Fruit fly (Drosophila melanogaster) whole organism, embryonic: ENCODE measurements around the gene CG33510.

Experiments used
- Asciz ChIP-seq: fragments of 200-800 bp; sonication (Bioruptor generic); optimal IDR thresholded peaks from 2 replicates; lab custom pipeline; 2017; ENCODE audit warnings: missing biosample characterization, mild to moderate bottlenecking, missing genetic modification characterization, missing genetic modification reagents
- CG10431 ChIP-seq: fragments of 200-800 bp; sonication (Bioruptor generic); optimal IDR thresholded peaks from 3 replicates; lab custom pipeline; 2018; ENCODE audit warnings: missing biosample characterization, mild to moderate bottlenecking, missing genetic modification characterization
- CG10654 ChIP-seq: fragments of 200-800 bp; sonication (Bioruptor generic); optimal IDR thresholded peaks from 2 replicates; lab custom pipeline; 2016; ENCODE audit warnings: missing biosample characterization, missing genetic modification characterization
- CG11247 ChIP-seq: fragments of 200-800 bp; sonication (Bioruptor generic); IDR thresholded peaks from 2 replicates; pipeline ENCODE4 v1.3.6; 2022; ENCODE audit warnings: missing biosample characterization, missing genetic modification characterization
- CG13624 ChIP-seq: fragments of 200-800 bp; sonication (Bioruptor generic); optimal IDR thresholded peaks from 2 replicates; lab custom pipeline; 2016; ENCODE audit warnings: missing biosample characterization, missing genetic modification characterization
- CG13894 ChIP-seq: fragments of 200-800 bp; sonication (Bioruptor generic); optimal IDR thresholded peaks from 3 replicates; lab custom pipeline; 2018; ENCODE audit warnings: missing biosample characterization, mild to moderate bottlenecking, missing genetic modification characterization, moderate library complexity
- CG15269 ChIP-seq: fragments of 200-800 bp; sonication (Bioruptor generic); optimal IDR thresholded peaks from 2 replicates; lab custom pipeline; 2018; ENCODE audit warnings: missing biosample characterization, mild to moderate bottlenecking, missing genetic modification characterization, moderate library complexity
- CG17912 ChIP-seq: fragments of 200-800 bp; sonication (Bioruptor generic); optimal IDR thresholded peaks from 2 replicates; lab custom pipeline; 2018; ENCODE audit warnings: missing biosample characterization, mild to moderate bottlenecking, missing genetic modification characterization
- CG2199 ChIP-seq: fragments of 200-800 bp; sonication (Bioruptor generic); IDR thresholded peaks from 3 replicates; pipeline ENCODE4 v1.3.6; 2022; ENCODE audit warnings: missing biosample characterization, missing genetic modification characterization
- CG30403 ChIP-seq: fragments of 200-800 bp; sonication (Bioruptor generic); optimal IDR thresholded peaks from 3 replicates; lab custom pipeline; 2016; ENCODE audit warnings: missing biosample characterization, missing genetic modification characterization
- CG31224 ChIP-seq: fragments of 200-800 bp; sonication (Bioruptor generic); IDR thresholded peaks from 2 replicates; pipeline ENCODE4 v1.3.6; 2022; ENCODE audit warnings: missing biosample characterization, missing genetic modification characterization
- CG3163 ChIP-seq: fragments of 200-800 bp; sonication (Bioruptor generic); optimal IDR thresholded peaks from 3 replicates; lab custom pipeline; 2016; ENCODE audit warnings: missing biosample characterization, missing genetic modification characterization
- CG4404 ChIP-seq: fragments of 200-800 bp; sonication (Bioruptor generic); IDR thresholded peaks from 2 replicates; pipeline ENCODE4 v1.3.6; 2022; ENCODE audit warnings: missing biosample characterization, missing genetic modification characterization
- CG6791 ChIP-seq: fragments of 200-800 bp; sonication (Bioruptor generic); IDR thresholded peaks from 3 replicates; pipeline ENCODE4 v1.3.6; 2022; ENCODE audit warnings: missing biosample characterization, missing genetic modification characterization; ENCODE audit not compliant: partially characterized antibody
- CG7372 ChIP-seq: fragments of 200-800 bp; sonication (Bioruptor generic); IDR thresholded peaks from 2 replicates; pipeline ENCODE4 v1.3.6; 2022; ENCODE audit warnings: missing biosample characterization, missing genetic modification characterization
- CG8290 ChIP-seq, 3 experiments: fragments of 200-800 bp; sonication (Bioruptor generic); optimal IDR thresholded peaks; 2 replicates each; lab custom pipeline; 2016 to 2019; ENCODE audit warnings: missing biosample characterization in 3 of 3, missing genetic modification characterization in 3 of 3, mild to moderate bottlenecking in 2 of 3, moderate library complexity in 1 of 3
- CG9437 ChIP-seq: fragments of 200-800 bp; sonication (Bioruptor generic); optimal IDR thresholded peaks from 2 replicates; lab custom pipeline; 2018; ENCODE audit warnings: missing biosample characterization, mild to moderate bottlenecking, missing genetic modification characterization
- CG9876 ChIP-seq: fragments of 200-800 bp; sonication (Bioruptor generic); optimal IDR thresholded peaks from 2 replicates; lab custom pipeline; 2016; ENCODE audit warnings: missing biosample characterization, missing genetic modification characterization
- Chrac-16 ChIP-seq: fragments of 200-800 bp; sonication (Bioruptor generic); optimal IDR thresholded peaks from 3 replicates; lab custom pipeline; 2016; ENCODE audit warnings: missing biosample characterization, missing genetic modification characterization
- CkIIα-i1 ChIP-seq: fragments of 200-800 bp; sonication (Bioruptor generic); IDR thresholded peaks from 2 replicates; pipeline ENCODE4 v1.3.6; 2022; ENCODE audit warnings: missing biosample characterization, missing genetic modification characterization
- CoRest ChIP-seq: fragments of 200-800 bp; sonication (Bioruptor generic); optimal IDR thresholded peaks from 3 replicates; lab custom pipeline; 2018; ENCODE audit warnings: missing biosample characterization, mild to moderate bottlenecking, missing genetic modification characterization, moderate library complexity
- Dip2 ChIP-seq: fragments of 200-800 bp; sonication (Bioruptor generic); IDR thresholded peaks from 2 replicates; pipeline ENCODE4 v1.3.6; 2022; ENCODE audit warnings: missing biosample characterization, missing genetic modification characterization
- Eip74EF ChIP-seq, 2 experiments: fragments of 200-800 bp in 1 of 2; fragments of >200 bp in 1 of 2; sonication (Bioruptor generic) in 1 of 2; optimal IDR thresholded peaks; 2 replicates each; lab custom pipeline; 2017 to 2019; ENCODE audit warnings: missing biosample characterization in 2 of 2, missing genetic modification characterization in 2 of 2, mild to moderate bottlenecking in 1 of 2, moderate library complexity in 1 of 2
- HLH54F ChIP-seq: fragments of 200-800 bp; sonication (Bioruptor generic); optimal IDR thresholded peaks from 3 replicates; lab custom pipeline; 2016; ENCODE audit warnings: missing biosample characterization, missing genetic modification characterization
- HmgD ChIP-seq: fragments of 200-800 bp; sonication (Bioruptor generic); optimal IDR thresholded peaks from 3 replicates; lab custom pipeline; 2016; ENCODE audit warnings: missing biosample characterization, missing genetic modification characterization
- Hmx ChIP-seq: fragments of 200-800 bp; sonication (Bioruptor generic); optimal IDR thresholded peaks from 2 replicates; lab custom pipeline; 2016; ENCODE audit warnings: missing biosample characterization, missing genetic modification characterization
- Meics ChIP-seq: fragments of 200-800 bp; sonication (Bioruptor generic); optimal IDR thresholded peaks from 2 replicates; lab custom pipeline; 2017; ENCODE audit warnings: missing biosample characterization, mild to moderate bottlenecking, missing genetic modification characterization
- NK7.1 ChIP-seq: fragments of 200-800 bp; sonication (Bioruptor generic); optimal IDR thresholded peaks from 3 replicates; lab custom pipeline; 2016; ENCODE audit warnings: missing biosample characterization, missing genetic modification characterization
- Oli ChIP-seq: fragments of 200-800 bp; sonication (Bioruptor generic); optimal IDR thresholded peaks from 2 replicates; lab custom pipeline; 2018; ENCODE audit warnings: missing biosample characterization, mild to moderate bottlenecking, missing genetic modification characterization, moderate library complexity
- PHDP ChIP-seq: fragments of 200-800 bp; sonication (Bioruptor generic); optimal IDR thresholded peaks from 3 replicates; lab custom pipeline; 2018; ENCODE audit warnings: missing biosample characterization, mild to moderate bottlenecking, missing genetic modification characterization, moderate library complexity
- Sry-β ChIP-seq: fragments of 200-800 bp; sonication (Bioruptor generic); optimal IDR thresholded peaks from 2 replicates; lab custom pipeline; 2018; ENCODE audit warnings: missing biosample characterization, mild to moderate bottlenecking, missing genetic modification characterization, moderate library complexity
- Trl ChIP-seq, 3 experiments: fragments of >200 bp in 2 of 3; fragments of 200-800 bp in 1 of 3; sonication (Bioruptor generic) in 1 of 3; optimal IDR thresholded peaks; 2 replicates in 1 of 3; 3 replicates in 2 of 3; lab custom pipeline; 2016 to 2017; ENCODE audit warnings: missing biosample characterization in 1 of 3, missing genetic modification characterization in 1 of 3
- amos ChIP-seq: fragments of 200-800 bp; sonication (Bioruptor generic); IDR thresholded peaks from 2 replicates; pipeline ENCODE4 v1.3.6; 2022; ENCODE audit warnings: missing biosample characterization, missing genetic modification characterization; ENCODE audit not compliant: partially characterized antibody
- ara ChIP-seq: fragments of 200-800 bp; sonication (Bioruptor generic); IDR thresholded peaks from 2 replicates; pipeline ENCODE4 v1.3.6; 2022; ENCODE audit warnings: missing biosample characterization, missing genetic modification characterization
- br ChIP-seq: fragments of >200 bp; optimal IDR thresholded peaks from 2 replicates; lab custom pipeline; 2017
- chm ChIP-seq: fragments of 200-800 bp; sonication (Bioruptor generic); IDR thresholded peaks from 2 replicates; pipeline ENCODE4 v1.3.6; 2022; ENCODE audit warnings: missing biosample characterization, missing genetic modification characterization
- dysf ChIP-seq: fragments of 200-800 bp; sonication (Bioruptor generic); IDR thresholded peaks from 3 replicates; pipeline ENCODE4 v1.3.6; 2022; ENCODE audit warnings: missing biosample characterization, missing genetic modification characterization
- esg ChIP-seq: fragments of 200-800 bp; sonication (Bioruptor generic); conservative IDR thresholded peaks from 2 replicates; pipeline ENCODE4 v1.3.6; 2022; ENCODE audit warnings: missing biosample characterization, missing genetic modification characterization
- fd96Cb ChIP-seq: fragments of 200-800 bp; sonication (Bioruptor generic); optimal IDR thresholded peaks from 2 replicates; lab custom pipeline; 2018; ENCODE audit warnings: missing biosample characterization, mild to moderate bottlenecking, missing genetic modification characterization, moderate library complexity
- lbe ChIP-seq: fragments of 200-800 bp; sonication (Bioruptor generic); optimal IDR thresholded peaks from 2 replicates; lab custom pipeline; 2016; ENCODE audit warnings: missing biosample characterization, mild to moderate bottlenecking, missing genetic modification characterization
- lilli ChIP-seq: fragments of 200-800 bp; sonication (Bioruptor generic); optimal IDR thresholded peaks from 3 replicates; lab custom pipeline; 2016; ENCODE audit warnings: missing biosample characterization, missing genetic modification characterization
- lov ChIP-seq, 2 experiments: fragments of 200-800 bp in 1 of 2; fragments of >200 bp in 1 of 2; sonication (Bioruptor generic) in 1 of 2; IDR thresholded peaks in 1 of 2; optimal IDR thresholded peaks in 1 of 2; 2 replicates in 1 of 2; 3 replicates in 1 of 2; pipeline versions ENCODE4 v1.3.6 to Lab custom; 2017 to 2022; ENCODE audit warnings: missing biosample characterization in 1 of 2, missing genetic modification characterization in 1 of 2
- nmo ChIP-seq: fragments of 200-800 bp; sonication (Bioruptor generic); optimal IDR thresholded peaks from 2 replicates; lab custom pipeline; 2018; ENCODE audit warnings: missing biosample characterization, mild to moderate bottlenecking, missing genetic modification characterization, moderate library complexity
- nom ChIP-seq: fragments of 200-800 bp; sonication (Bioruptor generic); optimal IDR thresholded peaks from 2 replicates; lab custom pipeline; 2017; ENCODE audit warnings: missing biosample characterization, missing genetic modification characterization, mild to moderate bottlenecking, moderate library complexity, missing genetic modification reagents
- repo ChIP-seq: fragments of 200-800 bp; sonication (Bioruptor generic); optimal IDR thresholded peaks from 2 replicates; lab custom pipeline; 2016; ENCODE audit warnings: missing biosample characterization, missing genetic modification characterization
- shn ChIP-seq: fragments of 200-800 bp; sonication (Bioruptor generic); optimal IDR thresholded peaks from 3 replicates; lab custom pipeline; 2016; ENCODE audit warnings: missing biosample characterization, missing genetic modification characterization
- sisA ChIP-seq: fragments of 200-800 bp; sonication (Bioruptor generic); IDR thresholded peaks from 2 replicates; pipeline ENCODE4 v1.3.6; 2022; ENCODE audit warnings: missing biosample characterization, missing genetic modification characterization
- tin ChIP-seq: fragments of 200-800 bp; sonication (Bioruptor generic); optimal IDR thresholded peaks from 3 replicates; lab custom pipeline; 2016; ENCODE audit warnings: missing biosample characterization, missing genetic modification characterization
- tx ChIP-seq: fragments of 200-800 bp; sonication (Bioruptor generic); optimal IDR thresholded peaks from 2 replicates; lab custom pipeline; 2016; ENCODE audit warnings: missing biosample characterization, missing genetic modification characterization

CG33510 gene

dm6 chr2L:21096448-21096994, 12.4 kb upstream of the CG33510 start, which contains the start of gene CG34136 (continued):
- no peak for TF ChIP-seq lilli (GFP tag; lab: Kevin White, UChicago)
- TF ChIP-seq Chrac-16 (GFP tag; lab: Kevin White, UChicago) = no peak
- peak; percentile 37 for TF ChIP-seq PHDP (tag; lab: Kevin White, UChicago)
- TF ChIP-seq Hmx (GFP tag; lab: Kevin White, UChicago) = no peak
- TF ChIP-seq CG10431 = peak; percentile 69
- no peak for TF ChIP-seq CG9876
- no peak for TF ChIP-seq ara (GFP tag; lab: Robert Waterston, UW)
- TF ChIP-seq CG3163 (GFP tag; lab: Kevin White, UChicago) = peak; percentile 77
- peak; percentile 49 for TF ChIP-seq CG9437 (GFP tag; lab: Kevin White, UChicago)
- TF ChIP-seq chm (GFP tag; lab: Robert Waterston, UW) = no peak
- TF ChIP-seq CG6791 (GFP tag; lab: Robert Waterston, UW) = 0 out of 3 replicates have a peak, but pooled peaks have one; percentile 35
- TF ChIP-seq CG13624 = no peak
- TF ChIP-seq lov (optimal IDR thresholded peaks at IDR 0.05; lab: Kevin White, UChicago) = no peak
- 0 out of 3 replicates have a peak, but pooled peaks have one; percentile 9 for TF ChIP-seq lov (GFP tag; IDR thresholded peaks at IDR 0.05; lab: Robert Waterston, UW)
- TF ChIP-seq Meics (GFP tag; lab: Kevin White, UChicago) = peak; percentile 33
- TF ChIP-seq Dip2 (GFP tag; lab: Robert Waterston, UW) = no peak
- TF ChIP-seq CoRest (tag; lab: Kevin White, UChicago) = peak; percentile 58
- TF ChIP-seq CG15269 = peak; percentile 45
- TF ChIP-seq Asciz (GFP tag; lab: Kevin White, UChicago) = peak; percentile 42
- no peak for TF ChIP-seq tx (GFP tag; lab: Kevin White, UChicago)
- TF ChIP-seq NK7.1 (GFP tag; lab: Kevin White, UChicago) = no peak
- TF ChIP-seq nom (GFP tag; lab: Kevin White, UChicago) = peak; percentile 85
- no peak for TF ChIP-seq CG7372
- TF ChIP-seq CG13894 (tag; lab: Kevin White, UChicago) = peak; percentile 19
- no peak for TF ChIP-seq CG31224 (GFP tag; lab: Robert Waterston, UW)
- peak; percentile 53 for TF ChIP-seq CG30403 (GFP tag; lab: Kevin White, UChicago)
- TF ChIP-seq CG10654 = no peak
- no peak for TF ChIP-seq repo (GFP tag; lab: Kevin White, UChicago)
- TF ChIP-seq CkIIα-i1 = no peak
- TF ChIP-seq Eip74EF (GFP tag; optimal IDR thresholded peaks at IDR 0.05; lab: Kevin White, UChicago) = peak in 1 of 2 experiments; percentile 82
- no peak for TF ChIP-seq br (lab: Kevin White, UChicago)
- no peak for TF ChIP-seq CG17912 (GFP tag; lab: Kevin White, UChicago)
- 0 out of 2 replicates have a peak, but pooled peaks have one; percentile 7 for TF ChIP-seq amos
- 0 out of 2 replicates have a peak, but pooled peaks have one; percentile 28 for TF ChIP-seq sisA
- TF ChIP-seq shn = peak; percentile 3
- TF ChIP-seq Oli (tag; lab: Kevin White, UChicago) = peak; percentile 61
- TF ChIP-seq Sry-β = no peak
- no peak for TF ChIP-seq CG4404 (GFP tag; lab: Robert Waterston, UW)
- TF ChIP-seq esg (GFP tag; lab: Robert Waterston, UW) = peak; percentile 9; the same call in 1 of the 2 replicates
- TF ChIP-seq nmo = peak; percentile 50
- TF ChIP-seq dysf (GFP tag; lab: Robert Waterston, UW) = no peak
- no peak for TF ChIP-seq CG8290 (GFP tag; optimal IDR thresholded peaks at IDR 0.05; lab: Kevin White, UChicago)
- no peak for TF ChIP-seq CG8290 (tag; optimal IDR thresholded peaks at IDR 0.05; lab: Kevin White, UChicago)
- peak; percentile 14 for TF ChIP-seq lbe (GFP tag; lab: Kevin White, UChicago)
- TF ChIP-seq HLH54F (GFP tag; lab: Kevin White, UChicago) = no peak
- TF ChIP-seq tin = peak; percentile 18
- no peak for TF ChIP-seq HmgD (GFP tag; lab: Kevin White, UChicago)
- peak; percentile 20 for TF ChIP-seq fd96Cb (tag; lab: Kevin White, UChicago)
- TF ChIP-seq Trl (optimal IDR thresholded peaks at IDR 0.05; lab: Kevin White, UChicago) = peak; percentile 57 to 60
- TF ChIP-seq Trl (GFP tag; optimal IDR thresholded peaks at IDR 0.05; lab: Kevin White, UChicago) = peak; percentile 20
- TF ChIP-seq CG11247 (GFP tag; lab: Robert Waterston, UW) = no peak
- no peak for TF ChIP-seq CG2199
